Worm (Caenorhabditis elegans) whole organism, L3 larva: ENCODE results near the gene C04G2.10.

Source experiments
- R02D3.7 ChIP-seq: fragments of 150-350 bp; optimal IDR thresholded peaks from 2 replicates; lab custom pipeline; 2014; ENCODE audit warnings: missing biosample characterization, missing genetic modification characterization
- ZK546.5 ChIP-seq: sonication (generic microtip); optimal IDR thresholded peaks from 2 replicates; lab custom pipeline; 2017; ENCODE audit warnings: missing biosample characterization, missing genetic modification characterization
- aly-2 ChIP-seq: fragments of 150-350 bp; optimal IDR thresholded peaks from 2 replicates; lab custom pipeline; 2014; ENCODE audit warnings: missing biosample characterization, missing genetic modification characterization
- ama-1 ChIP-seq: fragments of 150-350 bp; optimal IDR thresholded peaks from 2 replicates; lab custom pipeline; 2018
- ceh-28 ChIP-seq: fragments of 150-350 bp; optimal IDR thresholded peaks from 2 replicates; lab custom pipeline; 2014; ENCODE audit warnings: missing biosample characterization, missing genetic modification reagents, missing genetic modification characterization
- ceh-82 ChIP-seq: fragments of 150-350 bp; optimal IDR thresholded peaks from 2 replicates; lab custom pipeline; 2014; ENCODE audit warnings: missing biosample characterization, missing genetic modification characterization
- ceh-9 ChIP-seq: sonication (generic microtip); optimal IDR thresholded peaks from 2 replicates; lab custom pipeline; 2018; ENCODE audit warnings: missing biosample characterization, missing genetic modification characterization
- daf-12 ChIP-seq: fragments of 150-350 bp; optimal IDR thresholded peaks from 2 replicates; lab custom pipeline; 2014; ENCODE audit warnings: missing biosample characterization, missing genetic modification reagents, missing genetic modification characterization
- egl-27 ChIP-seq: sonication (generic microtip); optimal IDR thresholded peaks from 4 replicates; lab custom pipeline; 2017; ENCODE audit warnings: missing biosample characterization, missing genetic modification reagents, missing genetic modification characterization
- egl-5 ChIP-seq: fragments of 150-350 bp; optimal IDR thresholded peaks from 2 replicates; lab custom pipeline; 2017; ENCODE audit warnings: missing biosample characterization, missing genetic modification reagents, missing genetic modification characterization, inconsistent platforms
- elt-1 ChIP-seq: fragments of 150-350 bp; optimal IDR thresholded peaks from 2 replicates; lab custom pipeline; 2014; ENCODE audit warnings: missing biosample characterization, missing genetic modification characterization
- elt-2 ChIP-seq: sonication (generic microtip); optimal IDR thresholded peaks from 2 replicates; lab custom pipeline; 2016; ENCODE audit warnings: missing genetic modification reagents, mild to moderate bottlenecking, missing genetic modification characterization, missing compliant biosample characterization
- elt-3 ChIP-seq, 3 experiments: fragments of 150-350 bp in 1 of 3; sonication (generic microtip) in 2 of 3; optimal IDR thresholded peaks; 2 replicates in 2 of 3; 4 replicates in 1 of 3; lab custom pipeline; 2014 to 2017; ENCODE audit warnings: missing biosample characterization in 3 of 3, missing genetic modification characterization in 3 of 3
- eor-1 ChIP-seq, 2 experiments: fragments of 150-350 bp; optimal IDR thresholded peaks; 2 replicates each; lab custom pipeline; 2014 to 2018; ENCODE audit warnings: missing biosample characterization in 2 of 2, missing genetic modification characterization in 2 of 2
- fkh-2 ChIP-seq: fragments of 150-350 bp; optimal IDR thresholded peaks from 2 replicates; lab custom pipeline; 2014; ENCODE audit warnings: missing biosample characterization, missing genetic modification reagents, missing genetic modification characterization
- fos-1 ChIP-seq: fragments of 150-350 bp; optimal IDR thresholded peaks from 2 replicates; lab custom pipeline; 2014; ENCODE audit warnings: missing biosample characterization, missing genetic modification characterization
- hmg-11 ChIP-seq: sonication (generic microtip); optimal IDR thresholded peaks from 2 replicates; lab custom pipeline; 2016; ENCODE audit warnings: missing genetic modification characterization, missing compliant biosample characterization
- jun-1 ChIP-seq: fragments of 150-350 bp; optimal IDR thresholded peaks from 2 replicates; lab custom pipeline; 2014; ENCODE audit warnings: missing biosample characterization, missing genetic modification reagents, missing genetic modification characterization
- lin-15B ChIP-seq: fragments of 150-350 bp; optimal IDR thresholded peaks from 2 replicates; lab custom pipeline; 2014; ENCODE audit warnings: missing biosample characterization, missing genetic modification characterization
- lin-39 ChIP-seq: fragments of 150-350 bp; optimal IDR thresholded peaks from 2 replicates; lab custom pipeline; 2018; ENCODE audit warnings: missing biosample characterization, missing genetic modification reagents, missing genetic modification characterization
- lsy-12 ChIP-seq: sonication (generic microtip); optimal IDR thresholded peaks from 2 replicates; lab custom pipeline; 2016; ENCODE audit warnings: mild to moderate bottlenecking, missing genetic modification characterization, missing compliant biosample characterization
- mml-1 ChIP-seq: fragments of 150-350 bp; sonication (generic microtip); optimal IDR thresholded peaks from 3 replicates; lab custom pipeline; 2014; ENCODE audit warnings: missing biosample characterization, missing genetic modification characterization
- nfya-1 ChIP-seq: sonication (generic microtip); optimal IDR thresholded peaks from 2 replicates; lab custom pipeline; 2017; ENCODE audit warnings: missing genetic modification characterization, mild to moderate bottlenecking, missing compliant biosample characterization, antibody characterized with exemption, moderate library complexity; ENCODE audit not compliant: insufficient read depth
- nhr-11 ChIP-seq: fragments of 150-350 bp; optimal IDR thresholded peaks from 2 replicates; lab custom pipeline; 2014; ENCODE audit warnings: missing biosample characterization, missing genetic modification characterization
- nhr-12 ChIP-seq: fragments of 150-350 bp; optimal IDR thresholded peaks from 2 replicates; lab custom pipeline; 2014; ENCODE audit warnings: missing biosample characterization, missing genetic modification characterization
- nhr-23 ChIP-seq: fragments of 150-350 bp; optimal IDR thresholded peaks from 2 replicates; lab custom pipeline; 2014; ENCODE audit warnings: missing biosample characterization, missing genetic modification reagents, missing genetic modification characterization
- nhr-237 ChIP-seq: fragments of 150-350 bp; optimal IDR thresholded peaks from 2 replicates; lab custom pipeline; 2014; ENCODE audit warnings: missing biosample characterization, missing genetic modification characterization
- nhr-25 ChIP-seq: sonication (generic microtip); optimal IDR thresholded peaks from 2 replicates; lab custom pipeline; 2017; ENCODE audit warnings: missing biosample characterization, missing genetic modification characterization
- nhr-28 ChIP-seq: fragments of 150-350 bp; optimal IDR thresholded peaks from 2 replicates; lab custom pipeline; 2014; ENCODE audit warnings: missing biosample characterization, missing genetic modification characterization
- nhr-67 ChIP-seq: fragments of 150-350 bp; optimal IDR thresholded peaks from 2 replicates; lab custom pipeline; 2014; ENCODE audit warnings: missing biosample characterization, missing genetic modification characterization
- nhr-76 ChIP-seq: fragments of 150-350 bp; sonication (generic microtip); optimal IDR thresholded peaks from 5 replicates; lab custom pipeline; 2014; ENCODE audit warnings: missing biosample characterization, missing genetic modification characterization
- nhr-77 ChIP-seq: fragments of 150-350 bp; optimal IDR thresholded peaks from 2 replicates; lab custom pipeline; 2014; ENCODE audit warnings: missing biosample characterization, missing genetic modification characterization
- sea-2 ChIP-seq: fragments of 150-350 bp; sonication (generic microtip); optimal IDR thresholded peaks from 4 replicates; lab custom pipeline; 2014; ENCODE audit warnings: missing biosample characterization, missing genetic modification reagents, missing genetic modification characterization
- skn-1 ChIP-seq: fragments of 150-350 bp; optimal IDR thresholded peaks from 2 replicates; lab custom pipeline; 2014; ENCODE audit warnings: missing biosample characterization, missing genetic modification characterization
- snpc-4 ChIP-seq: fragments of 150-350 bp; optimal IDR thresholded peaks from 2 replicates; lab custom pipeline; 2014; ENCODE audit warnings: missing biosample characterization, missing genetic modification characterization
- unc-39 ChIP-seq: sonication (generic microtip); optimal IDR thresholded peaks from 4 replicates; lab custom pipeline; 2017; ENCODE audit warnings: missing biosample characterization, missing genetic modification characterization
- ztf-11 ChIP-seq: fragments of 150-350 bp; optimal IDR thresholded peaks from 2 replicates; lab custom pipeline; 2014; ENCODE audit warnings: missing biosample characterization, missing genetic modification characterization
- ztf-4 ChIP-seq: fragments of 150-350 bp; optimal IDR thresholded peaks from 2 replicates; lab custom pipeline; 2014; ENCODE audit warnings: missing biosample characterization, missing genetic modification characterization

C04G2.10 gene

DNA sequence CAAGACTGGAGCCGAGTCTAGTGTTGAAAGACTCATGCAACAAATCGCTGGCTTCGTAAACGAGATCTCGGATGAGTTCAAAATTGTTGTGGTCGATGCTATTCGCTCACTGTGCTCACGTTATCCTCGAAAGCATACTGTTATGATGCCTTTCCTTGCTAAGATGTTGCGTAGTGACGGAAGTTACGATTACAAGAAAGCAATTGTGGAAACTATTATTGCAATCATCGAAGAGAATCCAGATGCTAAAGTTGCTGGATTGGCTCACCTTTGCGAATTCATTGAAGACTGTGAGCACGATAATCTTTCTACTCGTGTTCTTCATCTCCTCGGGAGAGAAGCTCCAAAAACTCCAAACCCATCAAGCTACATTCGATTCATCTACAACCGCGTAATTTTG lies 38.2 kb downstream of the C04G2.10 start:
- TF ChIP-seq ztf-4 (no peak), ceh-9 (no peak), elt-2 (tag; lab: Kevin White, UChicago) (no peak), lin-15B (tag; lab: Kevin White, UChicago) (no peak), elt-1 (tag; lab: Kevin White, UChicago) (no peak), egl-5 (tag; lab: Kevin White, UChicago) (no peak), ama-1 (lab: Kevin White, UChicago) (no peak)

DNA sequence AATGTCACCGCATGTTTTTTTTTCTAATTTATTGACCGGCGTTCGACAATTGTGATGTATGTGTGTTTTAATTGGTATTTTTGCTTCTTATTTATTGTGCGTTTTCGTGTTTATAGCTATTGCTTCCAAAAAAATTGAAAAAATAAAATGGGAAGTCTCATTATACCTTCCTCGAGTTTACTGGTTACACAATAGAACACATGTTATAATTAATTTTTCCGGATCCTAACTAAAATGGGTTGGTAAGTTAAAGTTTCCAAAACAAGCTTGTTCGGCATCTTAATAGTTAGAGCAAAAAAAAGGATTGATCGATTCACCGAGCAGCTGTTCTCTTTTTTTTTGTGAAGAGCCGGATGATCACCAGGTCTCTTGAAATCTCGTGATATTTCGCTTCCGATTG lies 40.2 kb downstream of the C04G2.10 start, which contains the start of gene ttr-54:
Gene ttr-54, plus strand, starts transcription at position 301 of the 400 bp plus-strand sequence.
- no peak for TF ChIP-seq fos-1
- no peak for TF ChIP-seq snpc-4 (tag; lab: Kevin White, UChicago)

DNA sequence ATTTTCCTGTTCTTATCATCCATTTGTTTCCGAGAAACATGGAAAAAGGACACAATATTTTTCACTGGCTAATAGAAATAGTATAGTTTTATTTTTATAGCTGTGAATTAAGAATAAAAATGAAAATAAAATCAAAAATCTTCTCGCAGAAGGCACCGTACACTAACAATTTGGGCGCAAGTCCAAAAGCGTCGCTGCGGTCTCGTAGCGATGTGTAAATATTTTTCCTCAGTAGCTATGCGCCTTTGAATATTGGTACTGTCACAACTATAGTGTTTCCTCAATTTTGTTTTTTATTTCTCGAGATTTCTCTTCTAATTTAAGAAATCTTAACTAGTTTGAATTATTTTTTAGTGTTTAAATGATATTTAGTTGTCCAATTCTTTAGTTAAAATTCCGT lies 41.8 kb downstream of the C04G2.10 start:
- TF ChIP-seq fos-1: no peak
- no peak for TF ChIP-seq snpc-4 (tag; lab: Kevin White, UChicago)
- TF ChIP-seq ceh-82 (tag; lab: Kevin White, UChicago): no peak
- no peak for TF ChIP-seq nhr-67
- no peak for TF ChIP-seq sea-2 (GFP tag; lab: Kevin White, UChicago)

DNA sequence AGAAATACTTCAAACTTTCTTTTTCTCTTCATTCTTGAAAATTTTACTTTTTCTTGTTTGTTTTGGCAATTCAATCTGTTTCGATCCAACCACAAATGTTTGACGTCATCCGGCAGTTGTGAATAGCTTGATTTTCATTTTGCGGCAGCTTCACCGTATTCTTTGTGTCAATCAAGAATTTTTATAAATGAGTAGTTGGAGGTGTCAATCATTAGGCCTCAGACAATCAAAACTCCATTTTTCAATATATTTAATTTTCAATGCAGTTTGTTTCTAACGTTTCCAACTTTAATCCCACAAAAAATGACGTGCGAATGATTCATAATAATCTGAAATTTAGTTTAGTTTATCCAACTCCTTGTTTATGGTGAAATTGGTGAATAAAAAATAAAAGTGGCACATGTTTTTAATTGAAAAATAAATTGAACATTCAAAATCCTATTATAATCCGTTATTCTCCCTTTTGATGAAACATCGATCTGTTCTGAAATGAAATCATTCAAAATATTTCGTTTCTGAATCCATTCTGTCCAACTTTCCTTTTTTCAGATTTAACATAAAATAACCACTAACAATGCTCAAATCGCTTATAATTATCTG lies 42.3 kb downstream of the C04G2.10 start, which contains the start of gene ttr-53:
Gene ttr-53, plus strand, starts transcription at position 550 of the 600 bp plus-strand sequence.
- TF ChIP-seq unc-39 (tag; lab: Kevin White, UChicago): no peak
- no peak for TF ChIP-seq R02D3.7 (tag; lab: Kevin White, UChicago)
- TF ChIP-seq nhr-237: no peak
- no peak for TF ChIP-seq egl-27 (tag; lab: Kevin White, UChicago)
- TF ChIP-seq ZK546.5 (tag; lab: Kevin White, UChicago): no peak
- no peak for TF ChIP-seq lin-39 (tag; lab: Kevin White, UChicago)
- TF ChIP-seq skn-1 (tag; lab: Kevin White, UChicago): no peak
- TF ChIP-seq snpc-4 (tag; lab: Kevin White, UChicago): no peak
- TF ChIP-seq nhr-77 (tag; lab: Kevin White, UChicago): no peak
- TF ChIP-seq elt-3 (tag; optimal IDR thresholded peaks at IDR 0.05; lab: Kevin White, UChicago): no peak
- TF ChIP-seq egl-5 (tag; lab: Kevin White, UChicago): no peak
- no peak for TF ChIP-seq nhr-28

DNA sequence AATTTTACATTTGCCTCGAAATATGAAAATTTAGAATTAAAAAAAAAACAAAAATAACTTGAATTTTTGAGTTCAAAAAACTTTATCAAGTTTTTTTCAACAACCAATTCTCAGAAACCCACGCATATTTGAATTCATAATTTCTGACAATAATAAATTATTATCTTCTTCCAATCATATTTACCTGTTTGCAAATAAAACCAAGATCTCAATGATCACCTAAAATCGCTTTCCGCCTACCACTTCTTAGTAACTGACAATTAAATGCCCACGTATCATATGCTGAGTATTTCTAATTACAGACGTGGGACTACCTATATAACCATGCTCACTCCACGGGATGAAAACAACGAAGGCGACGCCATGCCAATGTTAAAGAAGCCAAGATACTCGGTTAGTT lies 46.5 kb downstream of the C04G2.10 start, which contains the start of gene pps-1:
Gene pps-1, plus strand, starts transcription at position 301 of the 400 bp plus-strand sequence.
- TF ChIP-seq nhr-76 (tag; lab: Kevin White, UChicago) (no peak), nfya-1 (no peak), lin-15B (tag; lab: Kevin White, UChicago) (no peak), aly-2 (tag; lab: Kevin White, UChicago) (no peak), fkh-2 (tag; lab: Kevin White, UChicago) (no peak), ama-1 (lab: Kevin White, UChicago) (no peak), nhr-23 (tag; lab: Kevin White, UChicago) (no peak), egl-5 (tag; lab: Kevin White, UChicago) (no peak), jun-1 (no peak), daf-12 (no peak), nhr-28 (no peak), mml-1 (tag; lab: Kevin White, UChicago) (no peak), ZK546.5 (tag; lab: Kevin White, UChicago) (no peak), nhr-25 (no peak), nhr-77 (tag; lab: Kevin White, UChicago) (no peak), eor-1 (tag; optimal IDR thresholded peaks at IDR 0.05; lab: Kevin White, UChicago) (no peak), ztf-4 (no peak)

DNA sequence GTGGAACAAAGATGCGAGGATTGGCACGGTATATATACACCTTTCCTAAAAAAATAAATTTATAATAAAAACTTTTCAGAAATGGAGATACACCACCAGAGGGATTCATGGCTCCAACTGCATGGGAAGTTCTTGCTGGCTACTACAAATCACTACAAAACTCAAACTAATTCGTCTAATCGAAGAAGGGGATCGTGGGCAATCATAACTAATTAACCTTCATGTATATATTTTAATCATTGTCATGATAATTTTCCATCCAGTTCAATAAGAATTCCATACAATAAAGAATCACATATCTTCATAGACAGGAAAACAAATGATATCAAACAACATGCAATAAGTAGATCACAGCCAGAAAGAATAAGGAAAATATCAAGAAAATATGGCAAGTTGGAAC lies 48.8 kb downstream of the C04G2.10 start:
- no peak for TF ChIP-seq elt-1 (tag; lab: Kevin White, UChicago)
- no peak for TF ChIP-seq skn-1 (tag; lab: Kevin White, UChicago)
- TF ChIP-seq ceh-28: no peak
- TF ChIP-seq nhr-23 (tag; lab: Kevin White, UChicago): no peak
- no peak for TF ChIP-seq lsy-12 (tag; lab: Kevin White, UChicago)
- no peak for TF ChIP-seq daf-12
- TF ChIP-seq lin-15B (tag; lab: Kevin White, UChicago): no peak
- no peak for TF ChIP-seq nhr-12 (tag; lab: Kevin White, UChicago)
- no peak for TF ChIP-seq egl-5 (tag; lab: Kevin White, UChicago)
- no peak for TF ChIP-seq ZK546.5 (tag; lab: Kevin White, UChicago)
- TF ChIP-seq nhr-11 (tag; lab: Kevin White, UChicago): no peak
- TF ChIP-seq ztf-11 (tag; lab: Kevin White, UChicago): no peak
- no peak for TF ChIP-seq hmg-11 (tag; lab: Kevin White, UChicago)
- TF ChIP-seq fkh-2 (tag; lab: Kevin White, UChicago): no peak
- no peak for TF ChIP-seq nhr-237
- no peak for TF ChIP-seq elt-2 (tag; lab: Kevin White, UChicago)
- no peak for TF ChIP-seq unc-39 (tag; lab: Kevin White, UChicago)
- TF ChIP-seq lin-39 (tag; lab: Kevin White, UChicago): no peak
- TF ChIP-seq elt-3 (tag; optimal IDR thresholded peaks at IDR 0.05; lab: Kevin White, UChicago): no peak
